Worm (Caenorhabditis elegans) whole organism, L1 larva: ENCODE measurements around the gene mrpl-55.

ENCODE experiments used
- C34B4.2 ChIP-seq: sonication (generic microtip); optimal IDR thresholded peaks from 2 replicates; lab custom pipeline; 2017; ENCODE audit warnings: mild to moderate bottlenecking, missing genetic modification characterization, missing compliant biosample characterization
- F16B12.6 ChIP-seq: fragments of 150-350 bp; optimal IDR thresholded peaks from 2 replicates; lab custom pipeline; 2014; ENCODE audit warnings: missing biosample characterization, missing genetic modification characterization
- Y116A8C.19 ChIP-seq: sonication (generic microtip); optimal IDR thresholded peaks from 2 replicates; lab custom pipeline; 2016; ENCODE audit warnings: missing compliant biosample characterization, missing genetic modification characterization, borderline replicate concordance
- aha-1 ChIP-seq: fragments of 150-350 bp; optimal IDR thresholded peaks from 2 replicates; lab custom pipeline; 2014; ENCODE audit warnings: missing biosample characterization, missing genetic modification characterization
- alr-1 ChIP-seq: fragments of 200-800 bp; sonication (Bioruptor generic); optimal IDR thresholded peaks from 2 replicates; lab custom pipeline; 2018; ENCODE audit warnings: borderline replicate concordance, mild to moderate bottlenecking, missing genetic modification characterization, missing compliant biosample characterization
- blmp-1 ChIP-seq: fragments of 150-350 bp; optimal IDR thresholded peaks from 2 replicates; lab custom pipeline; 2014; ENCODE audit warnings: missing biosample characterization, missing genetic modification characterization
- ceh-82 ChIP-seq, 3 experiments: fragments of 150-350 bp in 1 of 3; sonication (generic microtip) in 2 of 3; optimal IDR thresholded peaks; 2 replicates each; lab custom pipeline; 2014 to 2017; ENCODE audit warnings: missing biosample characterization in 3 of 3, missing genetic modification characterization in 3 of 3
- ceh-88 ChIP-seq: fragments of 200-800 bp; sonication (Bioruptor generic); IDR thresholded peaks from 2 replicates; pipeline ENCODE4 v1.3.6; 2022; ENCODE audit warnings: missing genetic modification characterization, missing compliant biosample characterization
- dpl-1 ChIP-seq, 3 experiments: fragments of 150-350 bp in 2 of 3; sonication (generic microtip) in 1 of 3; optimal IDR thresholded peaks; 2 replicates each; lab custom pipeline; 2014 to 2017; ENCODE audit warnings: missing biosample characterization in 3 of 3, missing genetic modification characterization in 3 of 3, missing genetic modification reagents in 3 of 3
- dsc-1 ChIP-seq: sonication (generic microtip); optimal IDR thresholded peaks from 2 replicates; lab custom pipeline; 2016; ENCODE audit warnings: mild to moderate bottlenecking, missing genetic modification characterization, missing compliant biosample characterization
- efl-1 ChIP-seq, 4 experiments: fragments of 150-350 bp; optimal IDR thresholded peaks in 3 of 4; peaks in 1 of 4; 1 replicate in 1 of 4; 2 replicates in 3 of 4; lab custom pipeline; 2014; ENCODE audit warnings: missing biosample characterization in 2 of 4, missing genetic modification characterization in 2 of 4, missing genetic modification reagents in 2 of 4
- elt-3 ChIP-seq, 6 experiments: fragments of 150-350 bp in 1 of 6; sonication (generic microtip); optimal IDR thresholded peaks; 2 replicates each; lab custom pipeline; 2017 to 2018; ENCODE audit warnings: missing biosample characterization in 6 of 6, missing genetic modification characterization in 6 of 6, inconsistent platforms in 1 of 6
- fkh-10 ChIP-seq: sonication (generic microtip); optimal IDR thresholded peaks from 2 replicates; lab custom pipeline; 2017; ENCODE audit warnings: missing biosample characterization, missing genetic modification reagents, missing genetic modification characterization
- fkh-4 ChIP-seq: sonication (generic microtip); optimal IDR thresholded peaks from 2 replicates; lab custom pipeline; 2016; ENCODE audit warnings: missing compliant biosample characterization, missing genetic modification characterization, borderline replicate concordance
- grh-1 ChIP-seq: fragments of 200-800 bp; sonication (Bioruptor generic); IDR thresholded peaks from 2 replicates; pipeline ENCODE4 v1.3.6; 2022; ENCODE audit warnings: missing genetic modification reagents, missing genetic modification characterization, missing compliant biosample characterization
- hlh-17 ChIP-seq: fragments of 200-800 bp; sonication (Bioruptor generic); optimal IDR thresholded peaks from 2 replicates; lab custom pipeline; 2018; ENCODE audit warnings: missing genetic modification characterization, mild to moderate bottlenecking, missing compliant biosample characterization, moderate library complexity, borderline replicate concordance
- hlh-4 ChIP-seq: sonication (generic microtip); optimal IDR thresholded peaks from 2 replicates; lab custom pipeline; 2016; ENCODE audit warnings: mild to moderate bottlenecking, missing genetic modification characterization, missing compliant biosample characterization
- hpl-2 ChIP-seq: fragments of 150-350 bp; optimal IDR thresholded peaks from 2 replicates; lab custom pipeline; 2014; ENCODE audit warnings: missing biosample characterization, missing genetic modification reagents, missing genetic modification characterization
- jun-1 ChIP-seq: fragments of 150-350 bp; optimal IDR thresholded peaks from 2 replicates; lab custom pipeline; 2014; ENCODE audit warnings: missing biosample characterization, missing genetic modification reagents, missing genetic modification characterization
- lin-13 ChIP-seq: fragments of 150-350 bp; optimal IDR thresholded peaks from 2 replicates; lab custom pipeline; 2014; ENCODE audit warnings: missing biosample characterization, missing genetic modification reagents, missing genetic modification characterization
- lin-15B ChIP-seq: fragments of 150-350 bp; sonication (generic microtip); optimal IDR thresholded peaks from 3 replicates; lab custom pipeline; 2014; ENCODE audit warnings: missing biosample characterization, missing genetic modification characterization
- lin-35 ChIP-seq, 2 experiments: fragments of 150-350 bp; optimal IDR thresholded peaks; 2 replicates each; lab custom pipeline; 2014; ENCODE audit warnings: missing biosample characterization in 2 of 2, missing genetic modification characterization in 2 of 2, missing genetic modification reagents in 2 of 2
- lin-39 ChIP-seq: fragments of 150-350 bp; optimal IDR thresholded peaks from 2 replicates; lab custom pipeline; 2014; ENCODE audit warnings: missing biosample characterization, missing genetic modification reagents, missing genetic modification characterization
- lir-3 ChIP-seq: sonication (generic microtip); optimal IDR thresholded peaks from 2 replicates; lab custom pipeline; 2016; ENCODE audit warnings: mild to moderate bottlenecking, missing genetic modification characterization, moderate library complexity, missing compliant biosample characterization; ENCODE audit not compliant: poor library complexity
- mep-1 ChIP-seq: fragments of 150-350 bp; optimal IDR thresholded peaks from 2 replicates; lab custom pipeline; 2014; ENCODE audit warnings: missing biosample characterization, missing genetic modification characterization
- nhr-12 ChIP-seq: sonication (generic microtip); optimal IDR thresholded peaks from 2 replicates; lab custom pipeline; 2017; ENCODE audit warnings: missing biosample characterization, missing genetic modification characterization
- nhr-20 ChIP-seq: sonication (generic microtip); optimal IDR thresholded peaks from 2 replicates; lab custom pipeline; 2016; ENCODE audit warnings: mild to moderate bottlenecking, missing genetic modification characterization, missing compliant biosample characterization
- nhr-237 ChIP-seq: fragments of 150-350 bp; optimal IDR thresholded peaks from 2 replicates; lab custom pipeline; 2014; ENCODE audit warnings: missing biosample characterization, missing genetic modification characterization
- nhr-47 ChIP-seq: sonication (generic microtip); optimal IDR thresholded peaks from 2 replicates; lab custom pipeline; 2016; ENCODE audit warnings: mild to moderate bottlenecking, missing genetic modification characterization, moderate library complexity, missing compliant biosample characterization
- nhr-71 ChIP-seq: sonication (generic microtip); optimal IDR thresholded peaks from 2 replicates; lab custom pipeline; 2016; ENCODE audit warnings: mild to moderate bottlenecking, missing genetic modification characterization, moderate library complexity, missing compliant biosample characterization
- nhr-76 ChIP-seq: sonication (generic microtip); optimal IDR thresholded peaks from 2 replicates; lab custom pipeline; 2017; ENCODE audit warnings: missing biosample characterization, missing genetic modification characterization
- nhr-77 ChIP-seq: fragments of 150-350 bp; optimal IDR thresholded peaks from 2 replicates; lab custom pipeline; 2014; ENCODE audit warnings: missing biosample characterization, missing genetic modification characterization
- pag-3 ChIP-seq: sonication (generic microtip); optimal IDR thresholded peaks from 2 replicates; lab custom pipeline; 2017; ENCODE audit warnings: missing genetic modification characterization, mild to moderate bottlenecking, missing compliant biosample characterization, antibody characterized with exemption, borderline replicate concordance; ENCODE audit not compliant: insufficient read depth
- pax-3 ChIP-seq: fragments of 200-800 bp; sonication (Bioruptor generic); optimal IDR thresholded peaks from 2 replicates; lab custom pipeline; 2018; ENCODE audit warnings: mild to moderate bottlenecking, missing genetic modification characterization, moderate library complexity, missing compliant biosample characterization
- pqm-1 ChIP-seq: sonication (generic microtip); optimal IDR thresholded peaks from 3 replicates; lab custom pipeline; 2017; ENCODE audit warnings: missing biosample characterization, missing genetic modification characterization
- rnt-1 ChIP-seq: sonication (generic microtip); optimal IDR thresholded peaks from 2 replicates; lab custom pipeline; 2016; ENCODE audit warnings: mild to moderate bottlenecking, missing genetic modification characterization, moderate library complexity, missing compliant biosample characterization
- skn-1 ChIP-seq: fragments of 150-350 bp; optimal IDR thresholded peaks from 2 replicates; lab custom pipeline; 2014; ENCODE audit warnings: missing biosample characterization, missing genetic modification characterization
- snpc-4 ChIP-seq: fragments of 150-350 bp; optimal IDR thresholded peaks from 2 replicates; lab custom pipeline; 2014; ENCODE audit warnings: missing biosample characterization, missing genetic modification characterization
- snu-23 ChIP-seq: sonication (generic microtip); optimal IDR thresholded peaks from 2 replicates; lab custom pipeline; 2016; ENCODE audit warnings: missing genetic modification characterization, missing compliant biosample characterization
- sox-4 ChIP-seq: sonication (generic microtip); optimal IDR thresholded peaks from 2 replicates; lab custom pipeline; 2016; ENCODE audit warnings: missing genetic modification characterization, missing compliant biosample characterization
- sptf-1 ChIP-seq: fragments of 150-350 bp; optimal IDR thresholded peaks from 2 replicates; lab custom pipeline; 2014; ENCODE audit warnings: missing biosample characterization, missing genetic modification characterization
- sup-37 ChIP-seq: fragments of 200-800 bp; sonication (Bioruptor generic); optimal IDR thresholded peaks from 2 replicates; lab custom pipeline; 2018; ENCODE audit warnings: mild to moderate bottlenecking, missing genetic modification characterization, missing compliant biosample characterization
- tbx-2 ChIP-seq: sonication (generic microtip); optimal IDR thresholded peaks from 2 replicates; lab custom pipeline; 2016; ENCODE audit warnings: missing genetic modification characterization, missing compliant biosample characterization
- tlp-1 ChIP-seq: fragments of 150-350 bp; optimal IDR thresholded peaks from 2 replicates; lab custom pipeline; 2014; ENCODE audit warnings: missing biosample characterization, missing genetic modification characterization
- unc-130 ChIP-seq: fragments of 150-350 bp; optimal IDR thresholded peaks from 2 replicates; lab custom pipeline; 2017; ENCODE audit warnings: missing biosample characterization, missing genetic modification characterization, inconsistent platforms
- unc-30 ChIP-seq: sonication (generic microtip); optimal IDR thresholded peaks from 2 replicates; lab custom pipeline; 2017; ENCODE audit warnings: missing biosample characterization, missing genetic modification characterization
- unc-62 ChIP-seq: fragments of 150-350 bp; optimal IDR thresholded peaks from 2 replicates; lab custom pipeline; 2014; ENCODE audit warnings: missing biosample characterization, missing genetic modification reagents, missing genetic modification characterization
- unc-86 ChIP-seq: sonication (generic microtip); optimal IDR thresholded peaks from 2 replicates; lab custom pipeline; 2016; ENCODE audit warnings: missing genetic modification characterization, missing compliant biosample characterization
- vab-15 ChIP-seq: sonication (generic microtip); optimal IDR thresholded peaks from 2 replicates; lab custom pipeline; 2017; ENCODE audit warnings: missing genotype, mild to moderate bottlenecking, missing genetic modification characterization, missing compliant biosample characterization
- zip-4 ChIP-seq: fragments of 200-800 bp; sonication (Bioruptor generic); optimal IDR thresholded peaks from 2 replicates; lab custom pipeline; 2018; ENCODE audit warnings: mild to moderate bottlenecking, missing genetic modification characterization, moderate library complexity, missing compliant biosample characterization
- ztf-11 ChIP-seq, 2 experiments: sonication (generic microtip); optimal IDR thresholded peaks; 2 replicates each; lab custom pipeline; 2016 to 2017; ENCODE audit warnings: missing genetic modification characterization in 2 of 2, missing biosample characterization in 1 of 2, missing compliant biosample characterization in 1 of 2

Gene mrpl-55

ce11 chrIV:410420-410891, 33.3 kb upstream of the mrpl-55 start, which contains the start of gene T07A9.12 (continued):
- TF ChIP-seq lir-3 (tag; lab: Kevin White, UChicago) (peak; percentile 84), fkh-4 (tag; lab: Kevin White, UChicago) (no peak), unc-30 (tag; lab: Kevin White, UChicago) (no peak), ztf-11 (tag; optimal IDR thresholded peaks at IDR 0.05; lab: Kevin White, UChicago) (peak in 1 of 2 experiments; percentile 43), lin-35 (GFP tag; optimal IDR thresholded peaks at IDR 0.05; lab: Kevin White, UChicago) (peak; percentile 74 to 76), tbx-2 (tag; lab: Kevin White, UChicago) (peak; percentile 82), tlp-1 (tag; lab: Kevin White, UChicago) (no peak), C34B4.2 (tag; lab: Kevin White, UChicago) (no peak), sup-37 (GFP tag; lab: Kevin White, UChicago) (no peak), hpl-2 (GFP tag; lab: Kevin White, UChicago) (no peak), dsc-1 (tag; lab: Kevin White, UChicago) (peak; percentile 54), vab-15 (tag; lab: Kevin White, UChicago) (peak; percentile 83), hlh-4 (tag; lab: Kevin White, UChicago) (no peak), snpc-4 (tag; lab: Kevin White, UChicago) (no peak), Y116A8C.19 (tag; lab: Kevin White, UChicago) (peak; percentile 41), nhr-77 (tag; lab: Kevin White, UChicago) (peak; percentile 55), jun-1 (tag; lab: Kevin White, UChicago) (peak; percentile 63), skn-1 (tag; lab: Kevin White, UChicago) (peak; percentile 44), zip-4 (no peak), unc-62 (GFP tag; lab: Kevin White, UChicago) (no peak), efl-1 (optimal IDR thresholded peaks at IDR 0.05; lab: Kevin White, UChicago) (peak; percentile 76 to 84), efl-1 (GFP tag; optimal IDR thresholded peaks at IDR 0.05 in 1 of 2; lab: Kevin White, UChicago) (peak; percentile 41 to 92), nhr-47 (tag; lab: Kevin White, UChicago) (peak; percentile 81), pax-3 (tag; lab: Kevin White, UChicago) (peak; percentile 81), ceh-88 (GFP tag; lab: Robert Waterston, UW) (no peak; the same call in 1 of the 2 replicates), F16B12.6 (tag; lab: Kevin White, UChicago) (peak; percentile 25), dpl-1 (GFP tag; optimal IDR thresholded peaks at IDR 0.05; lab: Kevin White, UChicago) (peak; percentile 38 to 42 (median 42)), lin-13 (GFP tag; lab: Kevin White, UChicago) (peak; percentile 69), lin-39 (tag; lab: Kevin White, UChicago) (no peak), aha-1 (tag; lab: Kevin White, UChicago) (no peak), fkh-10 (peak; percentile 5), mep-1 (tag; lab: Kevin White, UChicago) (peak; percentile 86), ceh-82 (tag; optimal IDR thresholded peaks at IDR 0.05; lab: Kevin White, UChicago) (peak; percentile 3 to 70 (median 64)), nhr-76 (no peak), grh-1 (GFP tag; lab: Robert Waterston, UW) (no peak), rnt-1 (tag; lab: Kevin White, UChicago) (peak; percentile 82), pqm-1 (tag; lab: Kevin White, UChicago) (peak; percentile 0), sptf-1 (no peak), nhr-237 (peak; percentile 42), unc-130 (tag; lab: Kevin White, UChicago) (peak; percentile 77), pag-3 (tag; lab: Kevin White, UChicago) (no peak), lin-15B (tag; lab: Kevin White, UChicago) (peak; percentile 17), elt-3 (tag; optimal IDR thresholded peaks at IDR 0.05; lab: Kevin White, UChicago) (no peak), blmp-1 (peak; percentile 32), sox-4 (peak; percentile 55), nhr-20 (peak; percentile 81), hlh-17 (no peak), alr-1 (no peak), nhr-12 (tag; lab: Kevin White, UChicago) (no peak), nhr-71 (peak; percentile 90), snu-23 (GFP tag; lab: Kevin White, UChicago) (peak; percentile 91), unc-86 (tag; lab: Kevin White, UChicago) (peak; percentile 51)
